Worm (Caenorhabditis elegans) whole organism, L3 larva: ENCODE data around the gene aqp-3.

Source experiments
- daf-12 ChIP-seq: fragments of 150-350 bp; optimal IDR thresholded peaks from 2 replicates; lab custom pipeline; 2014; ENCODE audit warnings: missing biosample characterization, missing genetic modification reagents, missing genetic modification characterization
- egl-5 ChIP-seq: fragments of 150-350 bp; optimal IDR thresholded peaks from 2 replicates; lab custom pipeline; 2017; ENCODE audit warnings: missing biosample characterization, missing genetic modification reagents, missing genetic modification characterization, inconsistent platforms
- elt-2 ChIP-seq: sonication (generic microtip); optimal IDR thresholded peaks from 2 replicates; lab custom pipeline; 2016; ENCODE audit warnings: missing genetic modification reagents, mild to moderate bottlenecking, missing genetic modification characterization, missing compliant biosample characterization
- lin-15B ChIP-seq: fragments of 150-350 bp; optimal IDR thresholded peaks from 2 replicates; lab custom pipeline; 2014; ENCODE audit warnings: missing biosample characterization, missing genetic modification characterization
- lin-39 ChIP-seq: fragments of 150-350 bp; optimal IDR thresholded peaks from 2 replicates; lab custom pipeline; 2018; ENCODE audit warnings: missing biosample characterization, missing genetic modification reagents, missing genetic modification characterization
- nhr-12 ChIP-seq: fragments of 150-350 bp; optimal IDR thresholded peaks from 2 replicates; lab custom pipeline; 2014; ENCODE audit warnings: missing biosample characterization, missing genetic modification characterization
- nhr-23 ChIP-seq: fragments of 150-350 bp; optimal IDR thresholded peaks from 2 replicates; lab custom pipeline; 2014; ENCODE audit warnings: missing biosample characterization, missing genetic modification reagents, missing genetic modification characterization
- nhr-237 ChIP-seq: fragments of 150-350 bp; optimal IDR thresholded peaks from 2 replicates; lab custom pipeline; 2014; ENCODE audit warnings: missing biosample characterization, missing genetic modification characterization
- nhr-28 ChIP-seq: fragments of 150-350 bp; optimal IDR thresholded peaks from 2 replicates; lab custom pipeline; 2014; ENCODE audit warnings: missing biosample characterization, missing genetic modification characterization
- nhr-43 ChIP-seq: sonication (generic microtip); optimal IDR thresholded peaks from 2 replicates; lab custom pipeline; 2016; ENCODE audit warnings: mild to moderate bottlenecking, missing genetic modification characterization, missing compliant biosample characterization; ENCODE audit not compliant: poor library complexity, severe bottlenecking
- nhr-76 ChIP-seq: fragments of 150-350 bp; sonication (generic microtip); optimal IDR thresholded peaks from 5 replicates; lab custom pipeline; 2014; ENCODE audit warnings: missing biosample characterization, missing genetic modification characterization
- snpc-4 ChIP-seq: fragments of 150-350 bp; optimal IDR thresholded peaks from 2 replicates; lab custom pipeline; 2014; ENCODE audit warnings: missing biosample characterization, missing genetic modification characterization
- unc-39 ChIP-seq: sonication (generic microtip); optimal IDR thresholded peaks from 4 replicates; lab custom pipeline; 2017; ENCODE audit warnings: missing biosample characterization, missing genetic modification characterization
- ztf-11 ChIP-seq: fragments of 150-350 bp; optimal IDR thresholded peaks from 2 replicates; lab custom pipeline; 2014; ENCODE audit warnings: missing biosample characterization, missing genetic modification characterization

DNA sequence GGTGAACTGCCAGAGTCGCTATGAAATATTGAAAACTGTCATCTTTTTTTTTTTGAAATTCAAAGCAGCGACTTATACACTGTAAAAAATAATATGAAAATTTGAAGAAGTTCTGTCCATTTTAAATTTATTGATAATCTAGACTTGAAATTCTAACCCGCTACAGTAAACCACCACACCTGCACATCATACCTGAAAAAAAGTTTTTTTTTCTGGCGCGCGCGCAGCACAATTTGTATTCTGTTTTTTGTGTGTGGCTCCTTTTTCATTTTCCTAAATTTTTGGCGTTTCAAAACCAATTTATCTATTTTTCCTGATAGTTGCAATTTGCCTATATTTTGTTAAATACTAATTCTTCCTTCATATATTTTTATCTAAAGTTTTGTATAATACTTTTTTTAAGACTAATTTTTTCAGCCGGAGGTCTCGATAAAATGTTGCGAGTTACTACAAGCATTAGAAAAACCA is 19.3 kb upstream of the aqp-3 start, which contains the start of gene cyb-2.1:
- TF ChIP-seq nhr-76 (tag; lab: Kevin White, UChicago), result no peak
- no peak for TF ChIP-seq daf-12 (tag; lab: Kevin White, UChicago)
- no peak for TF ChIP-seq nhr-43 (tag; lab: Kevin White, UChicago)
- TF ChIP-seq lin-15B (tag; lab: Kevin White, UChicago), result no peak
- TF ChIP-seq lin-39, result no peak
- no peak for TF ChIP-seq nhr-12
- no peak for TF ChIP-seq nhr-28
- TF ChIP-seq egl-5 (tag; lab: Kevin White, UChicago), result no peak
- TF ChIP-seq nhr-237 (tag; lab: Kevin White, UChicago), result no peak
- no peak for TF ChIP-seq unc-39 (tag; lab: Kevin White, UChicago)
- TF ChIP-seq elt-2, result no peak
- no peak for TF ChIP-seq ztf-11 (tag; lab: Kevin White, UChicago)
- no peak for TF ChIP-seq nhr-23 (tag; lab: Kevin White, UChicago)
- TF ChIP-seq snpc-4, result no peak
